Fruit fly (Drosophila melanogaster) whole organism, wandering third instar larva: ENCODE measurements around the gene CG11550.
A peak's percentile ranks its signal among the peaks of the same experiment; 100 is the strongest.

Source experiments
- Abd-B ChIP-seq: fragments of >200 bp; optimal IDR thresholded peaks from 2 replicates; lab custom pipeline; 2017; ENCODE audit warnings: missing biosample characterization, missing genetic modification characterization
- CG9705 ChIP-seq: fragments of 200-800 bp; sonication (Bioruptor generic); optimal IDR thresholded peaks from 2 replicates; lab custom pipeline; 2018; ENCODE audit warnings: missing biosample characterization, mild to moderate bottlenecking, missing genetic modification characterization
- CrebA ChIP-seq: fragments of 200-800 bp; sonication (Bioruptor generic); optimal IDR thresholded peaks from 2 replicates; lab custom pipeline; 2016; ENCODE audit warnings: missing biosample characterization, mild to moderate bottlenecking, missing genetic modification characterization, borderline replicate concordance
- Dfd ChIP-seq: fragments of >200 bp; optimal IDR thresholded peaks from 2 replicates; lab custom pipeline; 2017; ENCODE audit warnings: missing biosample characterization, missing genetic modification characterization
- Dif ChIP-seq: fragments of 200-275, 200-300 bp; sonication (Bioruptor generic); optimal IDR thresholded peaks from 2 replicates; lab custom pipeline; 2018; ENCODE audit warnings: missing biosample characterization, missing genetic modification characterization; ENCODE audit not compliant: partially characterized antibody
- HLH106 ChIP-seq: fragments of 200-800 bp; optimal IDR thresholded peaks from 3 replicates; lab custom pipeline; 2019; ENCODE audit warnings: missing biosample characterization, mild to moderate bottlenecking, missing genetic modification characterization, moderate library complexity
- Hnf4 ChIP-seq: fragments of 200-800 bp; sonication (Bioruptor generic); optimal IDR thresholded peaks from 2 replicates; lab custom pipeline; 2016; ENCODE audit warnings: missing biosample characterization, mild to moderate bottlenecking, missing genetic modification characterization
- Hr78 ChIP-seq: fragments of >200 bp; optimal IDR thresholded peaks from 2 replicates; lab custom pipeline; 2017; ENCODE audit warnings: missing biosample characterization, missing genetic modification characterization
- Hr83 ChIP-seq: fragments of 200-300 bp; sonication (Bioruptor generic); optimal IDR thresholded peaks from 2 replicates; lab custom pipeline; 2016; ENCODE audit warnings: missing biosample characterization, mild to moderate bottlenecking, missing genetic modification characterization, moderate library complexity; ENCODE audit not compliant: poor library complexity, severe bottlenecking
- Jra ChIP-seq: sonication (Bioruptor generic); optimal IDR thresholded peaks from 2 replicates; lab custom pipeline; 2016; ENCODE audit warnings: missing biosample characterization, missing genetic modification characterization
- Mio ChIP-seq: sonication (Bioruptor generic); optimal IDR thresholded peaks from 2 replicates; lab custom pipeline; 2016; ENCODE audit warnings: missing biosample characterization, missing genetic modification characterization
- Myc ChIP-seq: fragments of >200 bp; optimal IDR thresholded peaks from 2 replicates; lab custom pipeline; 2017
- N ChIP-seq: fragments of >200 bp; optimal IDR thresholded peaks from 2 replicates; lab custom pipeline; 2018; ENCODE audit warnings: missing biosample characterization, missing external identifiers, missing genetic modification characterization
- OdsH ChIP-seq: fragments of 200-800 bp; sonication (Bioruptor generic); optimal IDR thresholded peaks from 2 replicates; lab custom pipeline; 2016; ENCODE audit warnings: missing biosample characterization, mild to moderate bottlenecking, missing genetic modification characterization
- Rel ChIP-seq, 2 experiments: fragments of 200-800 bp; sonication (Bioruptor generic) in 1 of 2; optimal IDR thresholded peaks; 2 replicates in 1 of 2; 3 replicates in 1 of 2; lab custom pipeline; 2016 to 2019; ENCODE audit warnings: mild to moderate bottlenecking in 2 of 2, missing biosample characterization in 2 of 2, missing genetic modification characterization in 2 of 2, moderate library complexity in 1 of 2
- Sp1 ChIP-seq: fragments of 200-800 bp; sonication (Bioruptor generic); optimal IDR thresholded peaks from 3 replicates; lab custom pipeline; 2019; ENCODE audit warnings: missing biosample characterization, mild to moderate bottlenecking, missing genetic modification characterization, moderate library complexity
- Vsx2 ChIP-seq: fragments of 200-300, 225-300 bp; sonication (Bioruptor generic); optimal IDR thresholded peaks from 2 replicates; lab custom pipeline; 2018; ENCODE audit warnings: missing biosample characterization, missing genetic modification characterization; ENCODE audit not compliant: partially characterized antibody
- br ChIP-seq: fragments of 200-800 bp; sonication (Bioruptor generic); optimal IDR thresholded peaks from 2 replicates; lab custom pipeline; 2016; ENCODE audit warnings: missing biosample characterization, missing genetic modification characterization
- brk ChIP-seq: fragments of 200-800 bp; sonication (Bioruptor generic); optimal IDR thresholded peaks from 2 replicates; lab custom pipeline; 2016; ENCODE audit warnings: missing biosample characterization, mild to moderate bottlenecking, missing genetic modification characterization
- dl ChIP-seq, 2 experiments: fragments of 175-275, 200-275 bp in 1 of 2; fragments of 200-275 bp in 1 of 2; sonication (Bioruptor generic); optimal IDR thresholded peaks; lab custom pipeline; 2018; ENCODE audit warnings: mild to moderate bottlenecking in 2 of 2, missing biosample characterization in 2 of 2, missing genetic modification characterization in 2 of 2, moderate library complexity in 2 of 2; ENCODE audit not compliant: partially characterized antibody in 2 of 2, insufficient read depth in 1 of 2
- dmrt93B ChIP-seq: fragments of 200-800 bp; sonication (Bioruptor generic); optimal IDR thresholded peaks from 2 replicates; lab custom pipeline; 2018; ENCODE audit warnings: missing biosample characterization, mild to moderate bottlenecking, missing genetic modification characterization
- ey ChIP-seq: fragments of 200-800 bp; sonication (Bioruptor generic); optimal IDR thresholded peaks from 2 replicates; lab custom pipeline; 2016; ENCODE audit warnings: missing biosample characterization, missing genetic modification characterization
- foxo ChIP-seq, 2 experiments: fragments of 200-800 bp; sonication (Bioruptor generic); optimal IDR thresholded peaks; 2 replicates in 1 of 2; 3 replicates in 1 of 2; lab custom pipeline; 2016 to 2017; ENCODE audit warnings: missing biosample characterization in 2 of 2, missing genetic modification characterization in 2 of 2
- fru ChIP-seq: fragments of 200-800 bp; sonication (Bioruptor generic); optimal IDR thresholded peaks from 3 replicates; lab custom pipeline; 2016; ENCODE audit warnings: missing biosample characterization, mild to moderate bottlenecking, missing genetic modification characterization
- jim ChIP-seq: fragments of 175-275, 200-325 bp; sonication (Bioruptor generic); optimal IDR thresholded peaks from 2 replicates; lab custom pipeline; 2016; ENCODE audit warnings: missing biosample characterization, mild to moderate bottlenecking, missing genetic modification characterization
- lola ChIP-seq: fragments of >200 bp; optimal IDR thresholded peaks from 2 replicates; lab custom pipeline; 2017; ENCODE audit warnings: missing biosample characterization, missing genetic modification characterization
- pan ChIP-seq: fragments of >200 bp; optimal IDR thresholded peaks from 2 replicates; lab custom pipeline; 2017
- rgr ChIP-seq: fragments of 200-800 bp; sonication (Bioruptor generic); optimal IDR thresholded peaks from 3 replicates; lab custom pipeline; 2016; ENCODE audit warnings: missing biosample characterization, mild to moderate bottlenecking, missing genetic modification characterization
- sv ChIP-seq: fragments of 200-800 bp; sonication (Bioruptor generic); optimal IDR thresholded peaks from 3 replicates; lab custom pipeline; 2016; ENCODE audit warnings: missing biosample characterization, missing genetic modification characterization
- tai ChIP-seq: sonication (Bioruptor generic); optimal IDR thresholded peaks from 2 replicates; lab custom pipeline; 2016; ENCODE audit warnings: missing biosample characterization, missing genetic modification characterization
- woc ChIP-seq: sonication (Bioruptor generic); optimal IDR thresholded peaks from 2 replicates; lab custom pipeline; 2016; ENCODE audit warnings: missing biosample characterization, mild to moderate bottlenecking, missing genetic modification characterization

Gene CG11550

dm6 chr3R:31724136-31724535 is 44.5 kb upstream of the CG11550 start:
- no peak for TF ChIP-seq jim (GFP tag; lab: Kevin White, UChicago)

- TF ChIP-seq Dfd (peak; percentile 50), fru (GFP tag; lab: Kevin White, UChicago) (no peak)
These were observed 43.7 kb upstream of the CG11550 start for dm6 chr3R:31723206-31723933.

- no peak for TF ChIP-seq Sp1
- TF ChIP-seq sv, result no peak
- TF ChIP-seq dl (GFP tag; optimal IDR thresholded peaks at IDR 0.05; lab: Kevin White, UChicago; ENCODE audit: insufficient read depth in 1 of 2, partially characterized antibody in 2 of 2), result peak in 1 of 2 experiments; percentile 20
- no peak for TF ChIP-seq Rel (GFP tag; optimal IDR thresholded peaks at IDR 0.05; lab: Kevin White, UChicago)
- no peak for TF ChIP-seq Rel (tag; optimal IDR thresholded peaks at IDR 0.05; lab: Kevin White, UChicago)
- TF ChIP-seq foxo (GFP tag; optimal IDR thresholded peaks at IDR 0.05; lab: Kevin White, UChicago), result no peak
- TF ChIP-seq dmrt93B (GFP tag; lab: Kevin White, UChicago), result no peak
- TF ChIP-seq tai (GFP tag; lab: Kevin White, UChicago), result no peak
- TF ChIP-seq Hnf4 (GFP tag; lab: Kevin White, UChicago), result no peak
- peak; percentile 14 for TF ChIP-seq Dif (GFP tag; lab: Kevin White, UChicago)
- TF ChIP-seq fru (GFP tag; lab: Kevin White, UChicago), result no peak
- peak; percentile 0 for TF ChIP-seq Hr83 (GFP tag; lab: Kevin White, UChicago)
- TF ChIP-seq Vsx2 (GFP tag; lab: Kevin White, UChicago), result no peak
- no peak for TF ChIP-seq Mio (GFP tag; lab: Kevin White, UChicago)
- TF ChIP-seq HLH106 (tag; lab: Kevin White, UChicago), result no peak
- no peak for TF ChIP-seq Hr78
- TF ChIP-seq woc (GFP tag; lab: Kevin White, UChicago), result no peak
- no peak for TF ChIP-seq N (GFP tag; lab: Kevin White, UChicago)
- TF ChIP-seq OdsH (GFP tag; lab: Kevin White, UChicago), result no peak
- TF ChIP-seq, all 38 proteins: peak for 3
These were observed 42.3 kb upstream of the CG11550 start for dm6 chr3R:31721958-31722357.

- TF ChIP-seq ey (GFP tag; lab: Kevin White, UChicago) (no peak), fru (GFP tag; lab: Kevin White, UChicago) (no peak), lola (GFP tag; lab: Kevin White, UChicago) (no peak), CG9705 (GFP tag; lab: Kevin White, UChicago) (no peak), sv (no peak), dl (GFP tag; optimal IDR thresholded peaks at IDR 0.05; lab: Kevin White, UChicago; ENCODE audit: insufficient read depth in 1 of 2, partially characterized antibody in 2 of 2) (no peak), br (GFP tag; lab: Kevin White, UChicago) (no peak), Jra (GFP tag; lab: Kevin White, UChicago) (no peak), brk (GFP tag; lab: Kevin White, UChicago) (no peak), Hr78 (no peak), pan (lab: Kevin White, UChicago) (no peak), foxo (GFP tag; optimal IDR thresholded peaks at IDR 0.05; lab: Kevin White, UChicago) (no peak), CrebA (GFP tag; lab: Kevin White, UChicago) (no peak), Abd-B (GFP tag; lab: Kevin White, UChicago) (no peak), Rel (GFP tag; optimal IDR thresholded peaks at IDR 0.05; lab: Kevin White, UChicago) (no peak), Rel (tag; optimal IDR thresholded peaks at IDR 0.05; lab: Kevin White, UChicago) (no peak), Myc (lab: Kevin White, UChicago) (no peak), rgr (GFP tag; lab: Kevin White, UChicago) (no peak), tai (GFP tag; lab: Kevin White, UChicago) (no peak)
- TF ChIP-seq, all 38 proteins: peak for 0
These were observed 41.8 kb upstream of the CG11550 start for dm6 chr3R:31721466-31721865.
